Fruit fly (Drosophila melanogaster): Measurements from ENCODE around the gene CG12093.

CG12093 gene

DNA sequence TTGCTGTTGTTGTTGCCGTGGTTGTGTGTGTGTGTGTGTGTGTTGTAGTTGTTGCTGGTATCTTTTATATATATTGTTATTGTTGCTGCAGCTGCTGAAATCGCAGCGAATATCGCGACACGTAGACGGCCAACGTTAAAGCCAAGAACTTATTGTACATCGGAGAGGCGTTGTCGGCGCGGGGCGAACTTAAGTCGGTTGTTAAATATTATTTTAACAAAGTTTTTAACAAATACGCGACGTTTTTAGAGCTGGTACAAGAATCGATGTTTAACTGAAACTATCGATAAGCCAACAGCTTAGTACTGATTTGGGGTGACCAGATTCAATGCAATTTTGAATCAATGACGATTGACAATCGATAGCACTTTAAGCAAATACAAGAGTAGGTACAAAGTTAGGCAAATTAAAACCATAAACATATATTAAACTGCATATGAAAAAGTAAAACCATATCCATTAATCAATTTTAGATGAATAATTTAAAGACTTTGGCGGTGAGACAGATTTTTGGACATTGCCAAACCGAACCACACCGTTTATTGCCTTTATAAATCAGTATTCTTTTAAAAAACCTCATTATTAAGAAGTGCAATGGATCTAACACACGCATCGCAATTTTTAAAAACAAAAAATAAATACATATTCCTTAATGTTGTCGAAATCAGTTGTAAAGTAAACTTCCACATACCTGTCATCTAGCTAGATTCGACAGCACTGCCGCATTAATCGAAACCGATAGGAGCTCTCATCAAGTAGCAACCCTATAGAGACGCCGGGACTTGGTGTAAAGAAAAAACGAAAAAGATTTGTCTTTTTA is 7.3 kb downstream of the CG12093 start, which contains the start of the genes Mrtf and Non2 (continued):
- TF ChIP-seq Taf1 (GFP tag; IDR thresholded peaks at IDR 0.05) (no peak), CG13424 (tag; optimal IDR thresholded peaks at IDR 0.05) (peak; percentile 72), PHDP (tag; optimal IDR thresholded peaks at IDR 0.05) (peak; percentile 0), lov (optimal IDR thresholded peaks at IDR 0.05) (no peak), lov (GFP tag; IDR thresholded peaks at IDR 0.05) (no peak), inv (GFP tag; IDR thresholded peaks at IDR 0.05; ENCODE audit: partially characterized antibody) (peak; percentile 77), Kr (GFP tag; optimal IDR thresholded peaks at IDR 0.05) (no peak), chif (GFP tag; optimal IDR thresholded peaks at IDR 0.05) (peak; percentile 27 to 53), insv (GFP tag; optimal IDR thresholded peaks at IDR 0.05) (no peak), Sin3A (optimal IDR thresholded peaks at IDR 0.05) (peak; percentile 42), CG10543 (GFP tag; optimal IDR thresholded peaks at IDR 0.05) (peak; percentile 58), ewg (GFP tag; optimal IDR thresholded peaks at IDR 0.05) (peak; percentile 23), zfh2 (GFP tag; optimal IDR thresholded peaks at IDR 0.05) (peak; percentile 82), gro (GFP tag; optimal IDR thresholded peaks at IDR 0.05) (no peak), Spps (tag; optimal IDR thresholded peaks at IDR 0.05) (peak; percentile 1), pnt (GFP tag; optimal IDR thresholded peaks at IDR 0.05) (peak; percentile 55), BEAF-32 (GFP tag; optimal IDR thresholded peaks at IDR 0.05) (peak; percentile 89), CG10959 (GFP tag; IDR thresholded peaks at IDR 0.05) (no peak), lola (GFP tag; optimal IDR thresholded peaks at IDR 0.05) (peak in 1 of 3 experiments; percentile 60), jumu (GFP tag; optimal IDR thresholded peaks at IDR 0.05) (peak; percentile 59), CG6272 (GFP tag; IDR thresholded peaks at IDR 0.05) (peak; percentile 10; the same call in 1 of the 2 replicates), NC2α (GFP tag; optimal IDR thresholded peaks at IDR 0.05) (no peak), CG15479 (GFP tag; optimal IDR thresholded peaks at IDR 0.05) (no peak), dm (GFP tag; optimal IDR thresholded peaks at IDR 0.05) (peak; percentile 40), CG7786 (GFP tag; optimal IDR thresholded peaks at IDR 0.05) (peak; percentile 47), CG9797 (GFP tag; optimal IDR thresholded peaks at IDR 0.05) (no peak), CG4360 (GFP tag; IDR thresholded peaks at IDR 0.05) (peak; percentile 95), CG11085 (GFP tag; IDR thresholded peaks at IDR 0.05) (no peak), wdn (GFP tag; IDR thresholded peaks at IDR 0.05) (peak; percentile 62; the same call in 1 of the 2 replicates), CG3065 (GFP tag; optimal IDR thresholded peaks at IDR 0.05) (no peak), CG4404 (GFP tag; IDR thresholded peaks at IDR 0.05) (0 out of 2 replicates have a peak, but pooled peaks have one; percentile 41), E2f1 (GFP tag; IDR thresholded peaks at IDR 0.05) (0 out of 2 replicates have a peak, but pooled peaks have one; percentile 10), Dll (GFP tag; IDR thresholded peaks at IDR 0.05; ENCODE audit: partially characterized antibody) (peak; percentile 86), CG18619 (GFP tag; optimal IDR thresholded peaks at IDR 0.05) (peak; percentile 71), CG10565 (GFP tag; optimal IDR thresholded peaks at IDR 0.05) (no peak), crp (GFP tag; optimal IDR thresholded peaks at IDR 0.05) (peak in 1 of 2 experiments; percentile 29), HHEX (GFP tag; optimal IDR thresholded peaks at IDR 0.05) (peak; percentile 15), CG13894 (tag; optimal IDR thresholded peaks at IDR 0.05) (peak; percentile 14), ato (GFP tag; IDR thresholded peaks at IDR 0.05; ENCODE audit: partially characterized antibody) (peak; percentile 85), eve (GFP tag; optimal IDR thresholded peaks at IDR 0.05) (no peak), Atf6 (GFP tag; IDR thresholded peaks at IDR 0.05) (peak; percentile 66), CrebB (tag; optimal IDR thresholded peaks at IDR 0.05) (no peak), CG15073 (GFP tag; optimal IDR thresholded peaks at IDR 0.05) (no peak), sisA (GFP tag; IDR thresholded peaks at IDR 0.05) (peak; percentile 57), CG2678 (tag; optimal IDR thresholded peaks at IDR 0.05) (peak; percentile 66), pros (GFP tag; optimal IDR thresholded peaks at IDR 0.05) (no peak), stwl (tag; optimal IDR thresholded peaks at IDR 0.05) (peak; percentile 69), CG32532 (GFP tag; IDR thresholded peaks at IDR 0.05) (peak; percentile 61; the same call in 1 of the 2 replicates), eyg (GFP tag; optimal IDR thresholded peaks at IDR 0.05) (peak; percentile 11)
